Fruit fly (Drosophila melanogaster): Measurements from ENCODE around the gene Acsx2.

DNA sequence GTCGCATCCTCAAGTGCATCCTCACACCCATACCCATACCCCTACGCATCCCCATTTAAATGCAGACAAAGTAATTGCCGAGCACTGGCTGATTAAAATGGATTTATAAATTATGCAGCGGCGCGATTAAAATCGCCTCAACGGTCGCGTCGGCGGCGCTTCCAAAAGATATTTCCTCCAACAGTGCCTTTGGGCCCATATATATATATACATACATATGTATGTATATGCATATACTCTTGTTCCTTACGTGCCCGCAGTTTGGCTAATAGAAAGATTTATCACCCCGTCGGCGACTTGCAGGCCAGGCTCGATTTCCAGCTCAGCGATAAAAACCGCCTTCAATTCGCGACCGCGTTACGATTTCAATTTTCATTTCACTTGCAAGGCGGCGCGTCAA lies 38.2 kb downstream of the Acsx2 start:
- TF ChIP-seq ovo (GFP tag; optimal IDR thresholded peaks at IDR 0.05) (no peak), CG11617 (GFP tag; optimal IDR thresholded peaks at IDR 0.05) (no peak), Clk (GFP tag; optimal IDR thresholded peaks at IDR 0.05) (no peak), tj (GFP tag; optimal IDR thresholded peaks at IDR 0.05) (no peak)

Measured in whole organism, adult.